Fruit fly (Drosophila melanogaster) whole organism, prepupa: Measurements from ENCODE around the gene CG15767.

Source experiments
- Blimp-1 ChIP-seq: fragments of 200-800 bp; sonication (Bioruptor generic); optimal IDR thresholded peaks from 3 replicates; lab custom pipeline; 2017; ENCODE audit warnings: missing biosample characterization, missing genetic modification characterization, mild to moderate bottlenecking, moderate library complexity, missing genetic modification reagents
- CG10631 ChIP-seq: fragments of 200-800 bp; sonication (Bioruptor generic); optimal IDR thresholded peaks from 2 replicates; lab custom pipeline; 2016; ENCODE audit warnings: missing biosample characterization, missing genetic modification characterization
- CG10669 ChIP-seq: fragments of 200-800 bp; sonication (Bioruptor generic); optimal IDR thresholded peaks from 3 replicates; lab custom pipeline; 2018; ENCODE audit warnings: missing biosample characterization, mild to moderate bottlenecking, missing genetic modification characterization, moderate library complexity
- CG11294 ChIP-seq: fragments of 200-800 bp; sonication (Bioruptor generic); IDR thresholded peaks from 2 replicates; pipeline ENCODE4 v1.3.6; 2022; ENCODE audit warnings: missing biosample characterization, missing genetic modification characterization
- CG11762 ChIP-seq: fragments of 200-800 bp; sonication (Bioruptor generic); optimal IDR thresholded peaks from 3 replicates; lab custom pipeline; 2016; ENCODE audit warnings: missing biosample characterization, missing genetic modification characterization; ENCODE audit not compliant: insufficient read depth
- CG15336 ChIP-seq: fragments of 200-800 bp; sonication (Bioruptor generic); IDR thresholded peaks from 2 replicates; pipeline ENCODE4 v1.3.6; 2022; ENCODE audit warnings: missing biosample characterization, missing genetic modification characterization
- CG1621 ChIP-seq: fragments of 200-800 bp; sonication (Bioruptor generic); optimal IDR thresholded peaks from 3 replicates; lab custom pipeline; 2018; ENCODE audit warnings: missing biosample characterization, mild to moderate bottlenecking, missing genetic modification characterization
- CG3032 ChIP-seq: fragments of 200-800 bp; optimal IDR thresholded peaks from 2 replicates; lab custom pipeline; 2019; ENCODE audit warnings: missing biosample characterization, mild to moderate bottlenecking, missing genetic modification characterization, moderate library complexity
- CG31627 ChIP-seq: fragments of 200-800 bp; sonication (Bioruptor generic); optimal IDR thresholded peaks from 3 replicates; lab custom pipeline; 2016; ENCODE audit warnings: missing biosample characterization, missing genetic modification characterization
- CG32006 ChIP-seq: fragments of 200-800 bp; sonication (Bioruptor generic); optimal IDR thresholded peaks from 3 replicates; lab custom pipeline; 2017; ENCODE audit warnings: missing biosample characterization, mild to moderate bottlenecking, missing genetic modification characterization
- CG34406 ChIP-seq: fragments of 200-800 bp; sonication (Bioruptor generic); optimal IDR thresholded peaks from 3 replicates; lab custom pipeline; 2016; ENCODE audit warnings: missing biosample characterization, missing genetic modification characterization
- CG3919 ChIP-seq: fragments of 200-800 bp; sonication (Bioruptor generic); optimal IDR thresholded peaks from 3 replicates; lab custom pipeline; 2016; ENCODE audit warnings: missing biosample characterization, missing genetic modification characterization
- CG4318 ChIP-seq: fragments of 200-800 bp; sonication (Bioruptor generic); optimal IDR thresholded peaks from 3 replicates; lab custom pipeline; 2017; ENCODE audit warnings: missing biosample characterization, mild to moderate bottlenecking, missing genetic modification characterization
- CG6163 ChIP-seq: fragments of 200-800 bp; sonication (Bioruptor generic); IDR thresholded peaks from 3 replicates; pipeline ENCODE4 v1.3.6; 2022; ENCODE audit warnings: missing biosample characterization, missing genetic modification characterization
- CG6276 ChIP-seq: fragments of 200-800 bp; sonication (Bioruptor generic); optimal IDR thresholded peaks from 2 replicates; lab custom pipeline; 2017; ENCODE audit warnings: missing biosample characterization, mild to moderate bottlenecking, missing genetic modification characterization
- CG6792 ChIP-seq: fragments of 200-800 bp; sonication (Bioruptor generic); optimal IDR thresholded peaks from 3 replicates; lab custom pipeline; 2016; ENCODE audit warnings: missing biosample characterization, missing genetic modification characterization
- CG6808 ChIP-seq: fragments of 200-800 bp; sonication (Bioruptor generic); optimal IDR thresholded peaks from 3 replicates; lab custom pipeline; 2017; ENCODE audit warnings: missing biosample characterization, missing genetic modification characterization, mild to moderate bottlenecking, moderate library complexity, missing genetic modification reagents
- CG8119 ChIP-seq: fragments of 200-800 bp; sonication (Bioruptor generic); IDR thresholded peaks from 3 replicates; pipeline ENCODE4 v1.3.6; 2022; ENCODE audit warnings: missing biosample characterization, missing genetic modification characterization
- Eip93F ChIP-seq: fragments of 200-800 bp; sonication (Bioruptor generic); optimal IDR thresholded peaks from 2 replicates; lab custom pipeline; 2016; ENCODE audit warnings: missing biosample characterization, mild to moderate bottlenecking, missing genetic modification characterization
- Ets96B ChIP-seq: fragments of 200-800 bp; optimal IDR thresholded peaks from 2 replicates; lab custom pipeline; 2019; ENCODE audit warnings: missing biosample characterization, mild to moderate bottlenecking, missing genetic modification characterization, moderate library complexity
- Hr38 ChIP-seq: sonication (Bioruptor generic); optimal IDR thresholded peaks from 2 replicates; lab custom pipeline; 2016; ENCODE audit warnings: missing biosample characterization, missing genetic modification characterization
- Hr39 ChIP-seq: fragments of 200-800 bp; sonication (Bioruptor generic); optimal IDR thresholded peaks from 2 replicates; lab custom pipeline; 2016; ENCODE audit warnings: missing biosample characterization, missing genetic modification characterization
- Hr4 ChIP-seq: fragments of 200-800 bp; sonication (Bioruptor generic); optimal IDR thresholded peaks from 3 replicates; lab custom pipeline; 2016; ENCODE audit warnings: missing biosample characterization, missing genetic modification characterization
- Met ChIP-seq: fragments of 200-800 bp; sonication (Bioruptor generic); optimal IDR thresholded peaks from 3 replicates; lab custom pipeline; 2016; ENCODE audit warnings: missing biosample characterization, missing genetic modification characterization
- Smox ChIP-seq: fragments of 200-800 bp; sonication (Bioruptor generic); optimal IDR thresholded peaks from 3 replicates; lab custom pipeline; 2016; ENCODE audit warnings: missing biosample characterization, missing genetic modification characterization
- Sox14 ChIP-seq: fragments of 200-800 bp; sonication (Bioruptor generic); optimal IDR thresholded peaks from 3 replicates; lab custom pipeline; 2016; ENCODE audit warnings: missing biosample characterization, missing genetic modification characterization
- Sox15 ChIP-seq: fragments of 200-800 bp; sonication (Bioruptor generic); optimal IDR thresholded peaks from 3 replicates; lab custom pipeline; 2016; ENCODE audit warnings: missing biosample characterization, missing genetic modification characterization
- acj6 ChIP-seq: fragments of 200-800 bp; sonication (Bioruptor generic); optimal IDR thresholded peaks from 3 replicates; lab custom pipeline; 2016; ENCODE audit warnings: missing biosample characterization, missing genetic modification characterization
- cyc ChIP-seq: fragments of 200-800 bp; sonication (Bioruptor generic); optimal IDR thresholded peaks from 3 replicates; lab custom pipeline; 2016; ENCODE audit warnings: missing biosample characterization, missing genetic modification characterization
- fkh ChIP-seq: fragments of 200-800 bp; sonication (Bioruptor generic); optimal IDR thresholded peaks from 3 replicates; lab custom pipeline; 2017; ENCODE audit warnings: missing biosample characterization, mild to moderate bottlenecking, missing genetic modification characterization, moderate library complexity
- net ChIP-seq: fragments of 200-800 bp; sonication (Bioruptor generic); optimal IDR thresholded peaks from 3 replicates; lab custom pipeline; 2016; ENCODE audit warnings: missing biosample characterization, missing genetic modification characterization
- salr ChIP-seq, 2 experiments: fragments of 200-800 bp; sonication (Bioruptor generic); optimal IDR thresholded peaks; 3 replicates each; lab custom pipeline; 2016 to 2018; ENCODE audit warnings: missing biosample characterization in 2 of 2, missing genetic modification characterization in 2 of 2, mild to moderate bottlenecking in 1 of 2
- spab ChIP-seq: fragments of 200-800 bp; sonication (Bioruptor generic); optimal IDR thresholded peaks from 2 replicates; lab custom pipeline; 2017; ENCODE audit warnings: missing biosample characterization, mild to moderate bottlenecking, missing genetic modification characterization, missing genetic modification reagents
- ss ChIP-seq, 2 experiments: fragments of 200-800 bp; sonication (Bioruptor generic); optimal IDR thresholded peaks; 2 replicates in 1 of 2; 3 replicates in 1 of 2; lab custom pipeline; 2017 to 2018; ENCODE audit warnings: mild to moderate bottlenecking in 2 of 2, missing biosample characterization in 2 of 2, missing genetic modification characterization in 2 of 2, moderate library complexity in 1 of 2
- svp ChIP-seq: fragments of 200-800 bp; sonication (Bioruptor generic); peaks from one replicate; lab custom pipeline; 2016; ENCODE audit warnings: missing biosample characterization, missing genetic modification characterization
- topi ChIP-seq: fragments of 200-800 bp; sonication (Bioruptor generic); optimal IDR thresholded peaks from 3 replicates; lab custom pipeline; 2016; ENCODE audit warnings: missing biosample characterization, missing genetic modification characterization

The CG15767 gene

DNA sequence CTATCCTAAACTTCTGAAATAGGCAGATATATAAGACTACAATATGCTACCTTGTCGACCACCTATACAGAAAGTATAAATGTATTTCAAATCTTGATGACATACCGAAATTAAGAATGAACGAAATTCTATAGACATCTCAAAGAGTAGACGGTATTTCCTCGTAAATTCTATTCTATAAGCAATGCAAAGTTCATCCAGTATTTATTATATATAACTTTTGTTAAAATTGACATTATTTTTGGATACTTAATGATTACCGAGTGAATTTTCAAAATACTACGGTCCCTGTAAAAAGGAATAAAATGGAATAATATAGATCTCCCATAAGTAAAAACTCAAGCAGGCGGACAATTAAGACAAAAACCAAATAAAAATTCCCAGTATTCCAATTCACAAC is at the start of gene CG15767:
TSS of gene CG15767 (plus strand) at position 301 of the 400 bp plus-strand sequence.
- no peak for TF ChIP-seq CG6276 (GFP tag; lab: Kevin White, UChicago)
- TF ChIP-seq CG3032, result no peak
- no peak for TF ChIP-seq Blimp-1 (GFP tag; lab: Kevin White, UChicago)
- no peak for TF ChIP-seq CG4318 (GFP tag; lab: Kevin White, UChicago)
- TF ChIP-seq CG10669 (GFP tag; lab: Kevin White, UChicago), result no peak
- TF ChIP-seq svp, result no peak
- TF ChIP-seq CG3919, result no peak
- no peak for TF ChIP-seq CG32006 (GFP tag; lab: Kevin White, UChicago)
- TF ChIP-seq Hr39 (GFP tag; lab: Kevin White, UChicago), result no peak
- TF ChIP-seq Hr4, result no peak
- TF ChIP-seq CG15336, result no peak
- no peak for TF ChIP-seq CG11294 (GFP tag; lab: Robert Waterston, UW)
- no peak for TF ChIP-seq cyc (GFP tag; lab: Kevin White, UChicago)
- no peak for TF ChIP-seq fkh
- no peak for TF ChIP-seq salr (GFP tag; optimal IDR thresholded peaks at IDR 0.05; lab: Kevin White, UChicago)
- TF ChIP-seq net, result no peak
- TF ChIP-seq Hr38 (GFP tag; lab: Kevin White, UChicago), result no peak
- no peak for TF ChIP-seq spab (GFP tag; lab: Kevin White, UChicago)
- TF ChIP-seq CG6808 (GFP tag; lab: Kevin White, UChicago), result no peak

dm6 chrX:5741625-5742024 is 47.7 kb upstream of the CG15767 start:
- no peak for TF ChIP-seq CG6792 (GFP tag; lab: Kevin White, UChicago)
- TF ChIP-seq topi, result no peak
- TF ChIP-seq Met (GFP tag; lab: Kevin White, UChicago), result no peak
- no peak for TF ChIP-seq CG3032
- TF ChIP-seq Ets96B (tag; lab: Kevin White, UChicago), result no peak
- TF ChIP-seq CG8119 (GFP tag; lab: Robert Waterston, UW), result no peak
- TF ChIP-seq net, result no peak
- no peak for TF ChIP-seq CG31627
- no peak for TF ChIP-seq CG10631 (GFP tag; lab: Kevin White, UChicago)
- TF ChIP-seq CG11762, result no peak
- no peak for TF ChIP-seq CG34406
- no peak for TF ChIP-seq Smox (GFP tag; lab: Kevin White, UChicago)
- TF ChIP-seq acj6 (GFP tag; lab: Kevin White, UChicago), result no peak
- TF ChIP-seq CG3919, result no peak
- no peak for TF ChIP-seq CG1621 (tag; lab: Kevin White, UChicago)
- no peak for TF ChIP-seq Sox14 (GFP tag; lab: Kevin White, UChicago)
- TF ChIP-seq CG6163 (GFP tag; lab: Robert Waterston, UW), result no peak

DNA sequence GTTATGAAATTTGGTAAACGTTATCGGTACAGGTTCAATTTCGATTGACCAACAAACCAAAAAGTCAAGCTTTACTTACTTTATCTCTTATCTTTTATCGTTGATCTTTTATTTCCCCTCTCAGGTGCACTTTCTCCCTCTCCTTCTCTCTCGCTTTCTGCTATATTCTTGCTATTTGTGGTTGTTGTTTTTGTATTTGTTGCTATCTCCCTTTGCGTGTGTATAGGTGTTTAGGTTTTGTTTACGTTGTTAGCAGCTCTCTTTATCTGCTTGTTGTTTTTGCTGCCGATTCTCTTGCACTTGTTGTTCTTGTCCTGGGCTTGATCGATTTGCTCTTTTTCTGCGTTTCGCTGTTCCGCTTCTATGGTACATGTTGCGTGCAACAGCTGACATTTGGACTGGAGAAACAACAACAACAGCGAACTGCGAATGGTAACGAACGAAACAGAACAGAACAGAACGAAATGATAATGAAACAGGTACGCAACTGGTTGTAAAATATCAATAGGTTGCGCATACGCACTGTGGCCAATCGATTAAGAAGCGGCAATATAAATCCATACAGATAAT is 44.9 kb upstream of the CG15767 start:
- TF ChIP-seq salr (GFP tag; optimal IDR thresholded peaks at IDR 0.05; lab: Kevin White, UChicago) (no peak), ss (GFP tag; optimal IDR thresholded peaks at IDR 0.05; lab: Kevin White, UChicago) (peak in 1 of 2 experiments; percentile 53), Sox15 (GFP tag; lab: Kevin White, UChicago) (no peak), CG6163 (GFP tag; lab: Robert Waterston, UW) (0 out of 3 replicates have a peak, but pooled peaks have one; percentile 11), Eip93F (GFP tag; lab: Kevin White, UChicago) (no peak), fkh (peak; percentile 54)
